Worm (Caenorhabditis elegans) whole organism, L3 larva: ENCODE data around the gene F45D3.2.

Experiments
- R02D3.7 ChIP-seq: fragments of 150-350 bp; optimal IDR thresholded peaks from 2 replicates; lab custom pipeline; 2014; ENCODE audit warnings: missing biosample characterization, missing genetic modification characterization
- ZK546.5 ChIP-seq: sonication (generic microtip); optimal IDR thresholded peaks from 2 replicates; lab custom pipeline; 2017; ENCODE audit warnings: missing biosample characterization, missing genetic modification characterization
- aly-2 ChIP-seq: fragments of 150-350 bp; optimal IDR thresholded peaks from 2 replicates; lab custom pipeline; 2014; ENCODE audit warnings: missing biosample characterization, missing genetic modification characterization
- ama-1 ChIP-seq: fragments of 150-350 bp; optimal IDR thresholded peaks from 2 replicates; lab custom pipeline; 2018
- ceh-16 ChIP-seq: sonication (generic microtip); optimal IDR thresholded peaks from 2 replicates; lab custom pipeline; 2017; ENCODE audit warnings: missing biosample characterization, missing genetic modification characterization
- ceh-82 ChIP-seq: fragments of 150-350 bp; optimal IDR thresholded peaks from 2 replicates; lab custom pipeline; 2014; ENCODE audit warnings: missing biosample characterization, missing genetic modification characterization
- ceh-9 ChIP-seq: sonication (generic microtip); optimal IDR thresholded peaks from 2 replicates; lab custom pipeline; 2018; ENCODE audit warnings: missing biosample characterization, missing genetic modification characterization
- daf-12 ChIP-seq: fragments of 150-350 bp; optimal IDR thresholded peaks from 2 replicates; lab custom pipeline; 2014; ENCODE audit warnings: missing biosample characterization, missing genetic modification reagents, missing genetic modification characterization
- egl-5 ChIP-seq: fragments of 150-350 bp; optimal IDR thresholded peaks from 2 replicates; lab custom pipeline; 2017; ENCODE audit warnings: missing biosample characterization, missing genetic modification reagents, missing genetic modification characterization, inconsistent platforms
- elt-1 ChIP-seq: fragments of 150-350 bp; optimal IDR thresholded peaks from 2 replicates; lab custom pipeline; 2014; ENCODE audit warnings: missing biosample characterization, missing genetic modification characterization
- elt-2 ChIP-seq: sonication (generic microtip); optimal IDR thresholded peaks from 2 replicates; lab custom pipeline; 2016; ENCODE audit warnings: missing genetic modification reagents, mild to moderate bottlenecking, missing genetic modification characterization, missing compliant biosample characterization
- elt-3 ChIP-seq, 3 experiments: fragments of 150-350 bp in 1 of 3; sonication (generic microtip) in 2 of 3; optimal IDR thresholded peaks; 2 replicates in 2 of 3; 4 replicates in 1 of 3; lab custom pipeline; 2014 to 2017; ENCODE audit warnings: missing biosample characterization in 3 of 3, missing genetic modification characterization in 3 of 3
- eor-1 ChIP-seq, 2 experiments: fragments of 150-350 bp; optimal IDR thresholded peaks; 2 replicates each; lab custom pipeline; 2014 to 2018; ENCODE audit warnings: missing biosample characterization in 2 of 2, missing genetic modification characterization in 2 of 2
- fkh-2 ChIP-seq: fragments of 150-350 bp; optimal IDR thresholded peaks from 2 replicates; lab custom pipeline; 2014; ENCODE audit warnings: missing biosample characterization, missing genetic modification reagents, missing genetic modification characterization
- fos-1 ChIP-seq: fragments of 150-350 bp; optimal IDR thresholded peaks from 2 replicates; lab custom pipeline; 2014; ENCODE audit warnings: missing biosample characterization, missing genetic modification characterization
- lin-15B ChIP-seq: fragments of 150-350 bp; optimal IDR thresholded peaks from 2 replicates; lab custom pipeline; 2014; ENCODE audit warnings: missing biosample characterization, missing genetic modification characterization
- lsy-12 ChIP-seq: sonication (generic microtip); optimal IDR thresholded peaks from 2 replicates; lab custom pipeline; 2016; ENCODE audit warnings: mild to moderate bottlenecking, missing genetic modification characterization, missing compliant biosample characterization
- mdl-1 ChIP-seq: fragments of 150-350 bp; optimal IDR thresholded peaks from 2 replicates; lab custom pipeline; 2014; ENCODE audit warnings: missing biosample characterization, missing genetic modification characterization
- mml-1 ChIP-seq: fragments of 150-350 bp; sonication (generic microtip); optimal IDR thresholded peaks from 3 replicates; lab custom pipeline; 2014; ENCODE audit warnings: missing biosample characterization, missing genetic modification characterization
- nfya-1 ChIP-seq: sonication (generic microtip); optimal IDR thresholded peaks from 2 replicates; lab custom pipeline; 2017; ENCODE audit warnings: missing genetic modification characterization, mild to moderate bottlenecking, missing compliant biosample characterization, antibody characterized with exemption, moderate library complexity; ENCODE audit not compliant: insufficient read depth
- nhr-11 ChIP-seq: fragments of 150-350 bp; optimal IDR thresholded peaks from 2 replicates; lab custom pipeline; 2014; ENCODE audit warnings: missing biosample characterization, missing genetic modification characterization
- nhr-23 ChIP-seq: fragments of 150-350 bp; optimal IDR thresholded peaks from 2 replicates; lab custom pipeline; 2014; ENCODE audit warnings: missing biosample characterization, missing genetic modification reagents, missing genetic modification characterization
- nhr-25 ChIP-seq: sonication (generic microtip); optimal IDR thresholded peaks from 2 replicates; lab custom pipeline; 2017; ENCODE audit warnings: missing biosample characterization, missing genetic modification characterization
- nhr-28 ChIP-seq: fragments of 150-350 bp; optimal IDR thresholded peaks from 2 replicates; lab custom pipeline; 2014; ENCODE audit warnings: missing biosample characterization, missing genetic modification characterization
- nhr-67 ChIP-seq: fragments of 150-350 bp; optimal IDR thresholded peaks from 2 replicates; lab custom pipeline; 2014; ENCODE audit warnings: missing biosample characterization, missing genetic modification characterization
- nhr-76 ChIP-seq: fragments of 150-350 bp; sonication (generic microtip); optimal IDR thresholded peaks from 5 replicates; lab custom pipeline; 2014; ENCODE audit warnings: missing biosample characterization, missing genetic modification characterization
- nhr-77 ChIP-seq: fragments of 150-350 bp; optimal IDR thresholded peaks from 2 replicates; lab custom pipeline; 2014; ENCODE audit warnings: missing biosample characterization, missing genetic modification characterization
- pha-4 ChIP-seq: fragments of 150-350 bp; optimal IDR thresholded peaks from 2 replicates; lab custom pipeline; 2014; ENCODE audit warnings: missing biosample characterization, missing genetic modification reagents, missing genetic modification characterization
- pqm-1 ChIP-seq: fragments of 150-350 bp; optimal IDR thresholded peaks from 2 replicates; lab custom pipeline; 2017; ENCODE audit warnings: missing biosample characterization, missing genetic modification characterization, inconsistent platforms
- skn-1 ChIP-seq: fragments of 150-350 bp; optimal IDR thresholded peaks from 2 replicates; lab custom pipeline; 2014; ENCODE audit warnings: missing biosample characterization, missing genetic modification characterization
- snpc-4 ChIP-seq: fragments of 150-350 bp; optimal IDR thresholded peaks from 2 replicates; lab custom pipeline; 2014; ENCODE audit warnings: missing biosample characterization, missing genetic modification characterization
- unc-39 ChIP-seq: sonication (generic microtip); optimal IDR thresholded peaks from 4 replicates; lab custom pipeline; 2017; ENCODE audit warnings: missing biosample characterization, missing genetic modification characterization
- unc-62 ChIP-seq: fragments of 150-350 bp; sonication (generic microtip); optimal IDR thresholded peaks from 4 replicates; lab custom pipeline; 2014; ENCODE audit warnings: missing biosample characterization, missing genetic modification reagents, missing genetic modification characterization
- zag-1 ChIP-seq: fragments of 150-350 bp; optimal IDR thresholded peaks from 2 replicates; lab custom pipeline; 2014; ENCODE audit warnings: missing biosample characterization, missing genetic modification characterization
- ztf-11 ChIP-seq: fragments of 150-350 bp; optimal IDR thresholded peaks from 2 replicates; lab custom pipeline; 2014; ENCODE audit warnings: missing biosample characterization, missing genetic modification characterization

The F45D3.2 gene

ce11 chrV:12570271-12570670 is 29.4 kb downstream of the F45D3.2 start:
- TF ChIP-seq fos-1 (tag; lab: Kevin White, UChicago) (no peak), ceh-9 (no peak), nhr-25 (tag; lab: Kevin White, UChicago) (no peak), skn-1 (tag; lab: Kevin White, UChicago) (no peak), ama-1 (no peak), unc-62 (GFP tag; lab: Kevin White, UChicago) (no peak), nfya-1 (tag; lab: Kevin White, UChicago) (no peak)
- TF ChIP-seq, all 47 proteins: peak for 0

ce11 chrV:12575846-12576245 is 35.0 kb downstream of the F45D3.2 start:
- TF ChIP-seq nfya-1 (tag; lab: Kevin White, UChicago) (no peak), nhr-28 (tag; lab: Kevin White, UChicago) (no peak), nhr-25 (tag; lab: Kevin White, UChicago) (no peak)

- TF ChIP-seq daf-12 (tag; lab: Kevin White, UChicago) (no peak), R02D3.7 (tag; lab: Kevin White, UChicago) (no peak), ZK546.5 (tag; lab: Kevin White, UChicago) (no peak), ceh-16 (no peak), fkh-2 (tag; lab: Kevin White, UChicago) (no peak), lin-15B (no peak), ceh-9 (no peak), unc-62 (GFP tag; lab: Kevin White, UChicago) (no peak), pqm-1 (tag; lab: Kevin White, UChicago) (no peak), ztf-11 (tag; lab: Kevin White, UChicago) (no peak), mml-1 (tag; lab: Kevin White, UChicago) (no peak)
Measured at ce11 chrV:12576495-12576947, 35.7 kb downstream of the F45D3.2 start, which contains the start of gene grl-23. Gene grl-23, minus strand, starts transcription at chrV:12576897.

- TF ChIP-seq nhr-67 (tag; lab: Kevin White, UChicago), result no peak
- TF ChIP-seq pqm-1 (tag; lab: Kevin White, UChicago), result no peak
- no peak for TF ChIP-seq ceh-82
- TF ChIP-seq fos-1 (tag; lab: Kevin White, UChicago), result no peak
- no peak for TF ChIP-seq lsy-12
- TF ChIP-seq nhr-11, result no peak
- no peak for TF ChIP-seq zag-1
- no peak for TF ChIP-seq nhr-77 (tag; lab: Kevin White, UChicago)
- no peak for TF ChIP-seq daf-12 (tag; lab: Kevin White, UChicago)
- no peak for TF ChIP-seq nhr-25 (tag; lab: Kevin White, UChicago)
- no peak for TF ChIP-seq nfya-1 (tag; lab: Kevin White, UChicago)
- TF ChIP-seq unc-62 (GFP tag; lab: Kevin White, UChicago), result no peak
- no peak for TF ChIP-seq ceh-9
- no peak for TF ChIP-seq snpc-4 (tag; lab: Kevin White, UChicago)
- TF ChIP-seq nhr-76 (tag; lab: Kevin White, UChicago), result no peak
- no peak for TF ChIP-seq mdl-1
- no peak for TF ChIP-seq elt-3 (tag; optimal IDR thresholded peaks at IDR 0.05; lab: Kevin White, UChicago)
Measured at ce11 chrV:12579299-12579698, 38.5 kb downstream of the F45D3.2 start, which contains the start of gene E02A10.3. Gene E02A10.3, plus strand, starts transcription at chrV:12579599.

ce11 chrV:12583421-12583820 is 42.6 kb downstream of the F45D3.2 start:
- TF ChIP-seq elt-2 (tag; lab: Kevin White, UChicago), result no peak
- peak; percentile 23 for TF ChIP-seq egl-5
- no peak for TF ChIP-seq mml-1 (tag; lab: Kevin White, UChicago)

ce11 chrV:12584771-12585170 is 43.9 kb downstream of the F45D3.2 start:
- TF ChIP-seq daf-12 (tag; lab: Kevin White, UChicago) (no peak), elt-1 (no peak), pha-4 (no peak), ceh-9 (no peak), unc-62 (GFP tag; lab: Kevin White, UChicago) (no peak), aly-2 (tag; lab: Kevin White, UChicago) (no peak), unc-39 (tag; lab: Kevin White, UChicago) (no peak), eor-1 (tag; optimal IDR thresholded peaks at IDR 0.05; lab: Kevin White, UChicago) (no peak), elt-2 (tag; lab: Kevin White, UChicago) (no peak), lsy-12 (no peak), ZK546.5 (tag; lab: Kevin White, UChicago) (no peak), nhr-23 (no peak)
